Worm (Caenorhabditis elegans): Measurements from ENCODE around the gene srh-222.

The srh-222 gene

DNA sequence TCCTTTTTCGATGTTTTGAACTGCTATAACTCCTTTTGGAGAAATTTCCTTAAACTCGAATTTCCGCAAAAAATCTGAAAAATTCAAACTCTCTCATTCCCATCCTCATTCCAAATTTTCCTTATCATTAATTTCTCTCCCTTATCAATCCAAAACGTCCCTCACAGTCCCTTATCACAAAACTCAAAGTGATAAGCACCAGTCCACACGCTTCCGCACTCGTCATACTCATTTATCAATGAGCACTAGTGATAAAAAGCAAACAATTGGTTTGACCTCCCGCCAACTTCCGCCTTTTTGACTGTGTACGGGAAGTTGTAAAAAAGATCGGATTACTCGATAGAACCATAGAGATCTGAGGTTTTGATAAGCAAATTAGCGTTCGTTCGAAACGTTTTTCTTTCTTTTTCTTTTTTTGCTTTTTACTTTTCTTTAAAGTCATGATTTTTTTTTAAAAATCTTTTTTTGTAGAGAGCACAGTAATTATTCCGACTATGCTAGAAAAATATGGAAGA lies 9.1 kb downstream of the srh-222 start, which contains the start of gene clec-78:
Gene clec-78 (plus strand): TSS at position 465 of the 515 bp plus-strand sequence.
- TF ChIP-seq blmp-1 (tag; optimal IDR thresholded peaks at IDR 0.05) (no peak), ceh-43 (GFP tag; optimal IDR thresholded peaks at IDR 0.05) (no peak), lsy-2 (tag; optimal IDR thresholded peaks at IDR 0.05) (no peak), M03D4.4 (tag; optimal IDR thresholded peaks at IDR 0.05) (no peak), nhr-237 (tag; optimal IDR thresholded peaks at IDR 0.05) (no peak)

DNA sequence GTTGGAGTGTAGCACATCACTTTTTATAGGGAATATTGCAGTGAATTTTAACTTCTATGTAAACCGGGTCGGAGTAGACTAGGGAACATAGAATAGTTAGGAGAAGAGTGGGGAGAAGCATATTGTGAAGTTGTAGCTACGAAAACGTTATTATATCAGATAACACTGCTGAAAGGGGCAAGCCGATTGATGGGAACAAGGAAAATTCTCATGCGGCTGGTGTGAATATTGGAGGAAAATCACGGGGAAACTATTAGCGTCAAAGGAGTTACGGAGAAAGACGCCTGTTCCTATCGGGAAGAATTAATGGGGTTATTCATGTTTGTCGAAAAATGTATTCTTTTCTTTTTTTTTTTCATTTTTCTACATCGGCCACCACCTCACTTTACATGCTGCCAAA lies 13.7 kb downstream of the srh-222 start, which contains the start of gene F47C12.6:
Gene F47C12.6 (minus strand): TSS at position 101 of the 400 bp plus-strand sequence.
- TF ChIP-seq ces-1 (GFP tag; optimal IDR thresholded peaks at IDR 0.05), result no peak
- TF ChIP-seq elt-3 (tag; optimal IDR thresholded peaks at IDR 0.05), result no peak
- no peak for TF ChIP-seq sptf-1 (tag; optimal IDR thresholded peaks at IDR 0.05)
- TF ChIP-seq nhr-76 (tag; optimal IDR thresholded peaks at IDR 0.05), result no peak
- TF ChIP-seq lsy-2 (tag; optimal IDR thresholded peaks at IDR 0.05), result no peak
- no peak for TF ChIP-seq ceh-43 (GFP tag; optimal IDR thresholded peaks at IDR 0.05)
- TF ChIP-seq nhr-2 (tag; optimal IDR thresholded peaks at IDR 0.05), result no peak
- no peak for TF ChIP-seq mls-2 (tag; optimal IDR thresholded peaks at IDR 0.05)
- TF ChIP-seq hlh-1 (tag; optimal IDR thresholded peaks at IDR 0.05), result no peak
- TF ChIP-seq lin-13 (tag; optimal IDR thresholded peaks at IDR 0.05), result no peak

DNA sequence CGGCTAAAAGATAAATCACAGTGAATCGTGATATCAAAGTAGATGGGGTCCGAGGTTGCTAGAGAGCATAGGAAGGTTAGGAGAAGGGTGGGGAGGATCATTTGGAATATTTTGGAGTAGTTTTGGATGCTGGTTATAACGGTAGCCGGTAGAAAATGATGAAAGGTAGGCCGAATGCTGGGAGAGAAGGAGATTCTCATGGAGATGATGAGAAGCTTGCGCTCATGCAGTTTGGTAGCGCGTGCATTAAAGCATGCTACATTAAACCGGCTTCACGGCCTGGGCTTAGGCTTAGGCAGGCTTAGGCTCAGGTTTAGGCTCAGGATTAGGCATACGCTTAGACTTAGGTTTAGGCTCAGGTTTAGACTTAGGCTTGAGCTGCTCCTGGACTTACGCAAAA lies 14.7 kb downstream of the srh-222 start, which contains the start of gene F47C12.13:
Gene F47C12.13 (minus strand): TSS at position 101 of the 400 bp plus-strand sequence.
- TF ChIP-seq unc-39 (tag; optimal IDR thresholded peaks at IDR 0.05), result no peak
- no peak for TF ChIP-seq ztf-11 (tag; optimal IDR thresholded peaks at IDR 0.05)
- no peak for TF ChIP-seq nhr-76 (tag; optimal IDR thresholded peaks at IDR 0.05)
- no peak for TF ChIP-seq cnd-1 (tag; optimal IDR thresholded peaks at IDR 0.05)
- no peak for TF ChIP-seq sptf-1 (tag; optimal IDR thresholded peaks at IDR 0.05)
- no peak for TF ChIP-seq drap-1 (GFP tag; optimal IDR thresholded peaks at IDR 0.05)
- no peak for TF ChIP-seq M03D4.4 (tag; optimal IDR thresholded peaks at IDR 0.05)
- no peak for TF ChIP-seq ceh-83 (GFP tag; optimal IDR thresholded peaks at IDR 0.05)
- TF ChIP-seq nhr-28 (tag; optimal IDR thresholded peaks at IDR 0.05), result no peak

DNA sequence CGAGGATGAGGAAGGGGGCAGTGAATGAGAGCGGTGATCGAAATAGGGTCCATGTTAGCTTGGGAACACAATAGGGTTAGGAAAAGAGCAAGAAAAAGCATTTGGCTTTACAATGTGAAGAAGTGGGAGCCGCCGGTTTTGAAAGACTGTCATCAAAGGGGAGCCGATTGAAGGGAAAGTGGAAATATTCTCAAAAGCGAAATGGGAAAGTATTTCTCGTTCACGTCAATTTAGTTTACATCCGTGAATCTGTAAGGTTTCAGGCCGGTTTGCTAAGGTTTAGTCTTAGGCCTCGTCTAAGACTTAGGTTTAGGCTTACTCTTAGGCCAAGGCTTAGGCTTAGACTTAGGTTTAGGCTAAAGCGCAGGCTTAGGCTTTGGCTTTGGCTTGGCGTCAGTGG lies 15.8 kb downstream of the srh-222 start, which contains the start of gene F47C12.7:
Gene F47C12.7 (minus strand): TSS at position 101 of the 400 bp plus-strand sequence.
- TF ChIP-seq ztf-11 (tag; optimal IDR thresholded peaks at IDR 0.05) (no peak), bed-3 (GFP tag; optimal IDR thresholded peaks at IDR 0.05) (no peak), pha-4 (tag; optimal IDR thresholded peaks at IDR 0.05) (no peak), nhr-28 (tag; optimal IDR thresholded peaks at IDR 0.05) (no peak), unc-62 (GFP tag; optimal IDR thresholded peaks at IDR 0.05) (no peak), ceh-43 (GFP tag; optimal IDR thresholded peaks at IDR 0.05) (no peak), tbx-8 (GFP tag; optimal IDR thresholded peaks at IDR 0.05) (no peak), ham-2 (GFP tag; optimal IDR thresholded peaks at IDR 0.05) (no peak), nhr-76 (tag; optimal IDR thresholded peaks at IDR 0.05) (no peak), flh-1 (GFP tag; optimal IDR thresholded peaks at IDR 0.05) (no peak), unc-120 (tag; optimal IDR thresholded peaks at IDR 0.05; ENCODE audit: poor library complexity, severe bottlenecking) (no peak), unc-39 (tag; optimal IDR thresholded peaks at IDR 0.05) (no peak), elt-3 (tag; optimal IDR thresholded peaks at IDR 0.05) (no peak), ces-1 (GFP tag; optimal IDR thresholded peaks at IDR 0.05) (no peak), lin-32 (GFP tag; optimal IDR thresholded peaks at IDR 0.05) (no peak), mep-1 (tag; optimal IDR thresholded peaks at IDR 0.05) (no peak), sem-2 (GFP tag; optimal IDR thresholded peaks at IDR 0.05) (no peak), cnd-1 (tag; optimal IDR thresholded peaks at IDR 0.05) (no peak), zip-8 (tag; optimal IDR thresholded peaks at IDR 0.05) (no peak), snpc-4 (tag; optimal IDR thresholded peaks at IDR 0.05) (no peak)

DNA sequence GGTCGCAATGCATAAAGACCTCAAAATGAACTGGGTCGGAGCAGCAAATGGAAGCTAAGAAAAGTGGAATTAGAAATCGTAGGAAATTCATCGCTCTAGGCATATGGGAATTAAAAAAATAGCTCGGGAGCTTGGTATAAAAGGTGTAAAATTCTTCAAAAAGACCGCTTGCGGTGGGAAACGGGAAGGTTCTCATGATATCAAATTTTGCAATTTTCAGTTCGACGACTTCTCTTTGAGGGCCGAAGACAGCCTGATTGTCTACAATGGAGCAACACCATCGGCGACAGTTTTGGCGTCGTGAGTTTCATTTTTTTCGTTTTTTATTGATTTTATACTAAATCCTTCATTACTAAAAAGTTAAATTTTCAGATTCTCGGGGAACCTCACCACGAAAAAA lies 18.9 kb downstream of the srh-222 start, which contains the start of gene F47C12.8:
Gene F47C12.8 (minus strand): TSS at position 101 of the 400 bp plus-strand sequence.
- TF ChIP-seq blmp-1 (tag; optimal IDR thresholded peaks at IDR 0.05) (no peak), ham-2 (GFP tag; optimal IDR thresholded peaks at IDR 0.05) (no peak), lin-13 (tag; optimal IDR thresholded peaks at IDR 0.05) (no peak), mep-1 (tag; optimal IDR thresholded peaks at IDR 0.05) (no peak), elt-3 (tag; optimal IDR thresholded peaks at IDR 0.05) (no peak), sptf-1 (tag; optimal IDR thresholded peaks at IDR 0.05) (no peak), ceh-83 (GFP tag; optimal IDR thresholded peaks at IDR 0.05) (no peak)
